Worm (Caenorhabditis elegans): Measurements from ENCODE around the gene F58E6.11.

- TF ChIP-seq pqm-1 (tag; optimal IDR thresholded peaks at IDR 0.05) (no peak), lin-11 (tag; optimal IDR thresholded peaks at IDR 0.05) (no peak), sdc-2 (tag; optimal IDR thresholded peaks at IDR 0.05) (no peak), elt-4 (tag; optimal IDR thresholded peaks at IDR 0.05) (no peak), ztf-16 (tag; optimal IDR thresholded peaks at IDR 0.05) (no peak), unc-3 (GFP tag; conservative IDR thresholded peaks at IDR 0.05) (no peak), unc-3 (tag; optimal IDR thresholded peaks at IDR 0.05) (no peak), sox-2 (GFP tag; IDR thresholded peaks at IDR 0.05) (no peak)
These were observed 3.3 kb downstream of the F58E6.11 start, which contains the start of gene F58E6.5 for ce11 chrV:9754459-9754858.
